Fruit fly (Drosophila melanogaster) whole organism, embryonic: ENCODE measurements around the gene CG42699.
A peak's percentile ranks its signal among the peaks of the same experiment; 100 is the strongest.

ENCODE experiments used
- B-H2 ChIP-seq: fragments of 200-800 bp; sonication (Bioruptor generic); optimal IDR thresholded peaks from 2 replicates; lab custom pipeline; 2018; ENCODE audit warnings: missing biosample characterization, mild to moderate bottlenecking, missing genetic modification characterization
- BEAF-32 ChIP-seq: fragments of 200-800 bp; sonication (Bioruptor generic); optimal IDR thresholded peaks from 3 replicates; lab custom pipeline; 2017; ENCODE audit warnings: missing biosample characterization, missing genetic modification characterization, mild to moderate bottlenecking, moderate library complexity, missing genetic modification reagents
- Bgb ChIP-seq: fragments of 200-800 bp; sonication (Bioruptor generic); IDR thresholded peaks from 2 replicates; pipeline ENCODE4 v1.3.6; 2022; ENCODE audit warnings: missing biosample characterization, missing genetic modification characterization; ENCODE audit not compliant: partially characterized antibody
- Blimp-1 ChIP-seq: fragments of 200-800 bp; sonication (Bioruptor generic); optimal IDR thresholded peaks from 3 replicates; lab custom pipeline; 2018; ENCODE audit warnings: missing biosample characterization, missing genetic modification characterization, mild to moderate bottlenecking, moderate library complexity, missing genetic modification reagents
- CG10543 ChIP-seq: fragments of 200-800 bp; sonication (Bioruptor generic); optimal IDR thresholded peaks from 3 replicates; lab custom pipeline; 2017; ENCODE audit warnings: missing biosample characterization, mild to moderate bottlenecking, missing genetic modification characterization, moderate library complexity
- CG11504 ChIP-seq: fragments of 200-800 bp; sonication (Bioruptor generic); optimal IDR thresholded peaks from 3 replicates; lab custom pipeline; 2019; ENCODE audit warnings: missing biosample characterization, mild to moderate bottlenecking, missing genetic modification characterization, moderate library complexity
- CG11560 ChIP-seq: fragments of 200-800 bp; sonication (Bioruptor generic); IDR thresholded peaks from 3 replicates; pipeline ENCODE4 v1.3.6; 2022; ENCODE audit warnings: missing biosample characterization, missing genetic modification characterization
- CG11696 ChIP-seq: fragments of 200-800 bp; sonication (Bioruptor generic); IDR thresholded peaks from 2 replicates; pipeline ENCODE4 v1.3.6; 2022; ENCODE audit warnings: missing biosample characterization, missing genetic modification characterization
- CG12155 ChIP-seq: fragments of 200-800 bp; sonication (Bioruptor generic); optimal IDR thresholded peaks from 3 replicates; lab custom pipeline; 2016; ENCODE audit warnings: missing biosample characterization, missing genetic modification characterization
- CG12744 ChIP-seq: fragments of 200-800 bp; sonication (Bioruptor generic); optimal IDR thresholded peaks from 2 replicates; lab custom pipeline; 2016; ENCODE audit warnings: missing biosample characterization, missing genetic modification characterization
- CG14965 ChIP-seq: fragments of 200-800 bp; sonication (Bioruptor generic); optimal IDR thresholded peaks from 2 replicates; lab custom pipeline; 2016; ENCODE audit warnings: missing biosample characterization, missing genetic modification characterization, borderline replicate concordance
- CG17802 ChIP-seq: fragments of 200-800 bp; sonication (Bioruptor generic); optimal IDR thresholded peaks from 2 replicates; lab custom pipeline; 2018; ENCODE audit warnings: missing biosample characterization, mild to moderate bottlenecking, missing genetic modification characterization, moderate library complexity
- CG1832 ChIP-seq: fragments of 200-800 bp; sonication (Bioruptor generic); optimal IDR thresholded peaks from 2 replicates; lab custom pipeline; 2017; ENCODE audit warnings: missing biosample characterization, mild to moderate bottlenecking, missing genetic modification characterization, inconsistent platforms
- CG3163 ChIP-seq: fragments of 200-800 bp; sonication (Bioruptor generic); optimal IDR thresholded peaks from 3 replicates; lab custom pipeline; 2016; ENCODE audit warnings: missing biosample characterization, missing genetic modification characterization
- CG32767 ChIP-seq: fragments of 200-800 bp; sonication (Bioruptor generic); IDR thresholded peaks from 2 replicates; pipeline ENCODE4 v1.3.6; 2022; ENCODE audit warnings: missing biosample characterization, missing genetic modification characterization
- CG3281 ChIP-seq: fragments of 200-800 bp; sonication (Bioruptor generic); optimal IDR thresholded peaks from 3 replicates; lab custom pipeline; 2017; ENCODE audit warnings: missing biosample characterization, mild to moderate bottlenecking, missing genetic modification characterization
- CG33557 ChIP-seq: fragments of 200-800 bp; sonication (Bioruptor generic); optimal IDR thresholded peaks from 2 replicates; lab custom pipeline; 2019; ENCODE audit warnings: missing biosample characterization, mild to moderate bottlenecking, missing genetic modification characterization, moderate library complexity
- CG3995 ChIP-seq: fragments of 200-800 bp; sonication (Bioruptor generic); optimal IDR thresholded peaks from 3 replicates; lab custom pipeline; 2016; ENCODE audit warnings: missing biosample characterization, missing genetic modification characterization
- CG7556 ChIP-seq: fragments of 200-800 bp; sonication (Bioruptor generic); optimal IDR thresholded peaks from 2 replicates; lab custom pipeline; 2017; ENCODE audit warnings: missing biosample characterization, mild to moderate bottlenecking, missing genetic modification characterization
- CG8089 ChIP-seq: fragments of 200-800 bp; sonication (Bioruptor generic); optimal IDR thresholded peaks from 3 replicates; lab custom pipeline; 2016; ENCODE audit warnings: missing biosample characterization, missing genetic modification characterization
- CG8281 ChIP-seq: fragments of 200-800 bp; sonication (Bioruptor generic); optimal IDR thresholded peaks from 2 replicates; lab custom pipeline; 2018; ENCODE audit warnings: missing biosample characterization, mild to moderate bottlenecking, missing genetic modification characterization, moderate library complexity
- Camta ChIP-seq: fragments of 200-800 bp; sonication (Bioruptor generic); optimal IDR thresholded peaks from 2 replicates; lab custom pipeline; 2016; ENCODE audit warnings: missing biosample characterization, missing genetic modification characterization
- D ChIP-seq, 2 experiments: fragments of 200-800 bp in 1 of 2; fragments of >200 bp in 1 of 2; sonication (Bioruptor generic) in 1 of 2; optimal IDR thresholded peaks; 2 replicates in 1 of 2; 3 replicates in 1 of 2; lab custom pipeline; 2017; ENCODE audit warnings: mild to moderate bottlenecking in 1 of 2, missing biosample characterization in 1 of 2, missing genetic modification characterization in 1 of 2, missing genetic modification reagents in 1 of 2
- E2f1 ChIP-seq: fragments of 200-800 bp; sonication (Bioruptor generic); IDR thresholded peaks from 2 replicates; pipeline ENCODE4 v1.3.6; 2022; ENCODE audit warnings: missing biosample characterization, missing genetic modification characterization
- MESR4 ChIP-seq: fragments of 200-800 bp; sonication (Bioruptor generic); optimal IDR thresholded peaks from 2 replicates; lab custom pipeline; 2018; ENCODE audit warnings: missing biosample characterization, mild to moderate bottlenecking, missing genetic modification characterization, moderate library complexity
- Mes4 ChIP-seq: fragments of 200-800 bp; sonication (Bioruptor generic); optimal IDR thresholded peaks from 2 replicates; lab custom pipeline; 2016; ENCODE audit warnings: missing biosample characterization, missing genetic modification characterization
- Myb ChIP-seq: fragments of 200-800 bp; sonication (Bioruptor generic); optimal IDR thresholded peaks from 2 replicates; lab custom pipeline; 2016; ENCODE audit warnings: missing biosample characterization, missing genetic modification characterization
- Nf-YA ChIP-seq: fragments of 200-800 bp; sonication (Bioruptor generic); IDR thresholded peaks from 2 replicates; pipeline ENCODE4 v1.3.6; 2022; ENCODE audit warnings: missing biosample characterization, missing genetic modification characterization
- Poxn ChIP-seq: fragments of 200-800 bp; sonication (Bioruptor generic); IDR thresholded peaks from 2 replicates; pipeline ENCODE4 v1.3.6; 2022; ENCODE audit warnings: missing biosample characterization, missing genetic modification characterization
- Trl ChIP-seq, 3 experiments: fragments of >200 bp in 2 of 3; fragments of 200-800 bp in 1 of 3; sonication (Bioruptor generic) in 1 of 3; optimal IDR thresholded peaks; 2 replicates in 1 of 3; 3 replicates in 2 of 3; lab custom pipeline; 2016 to 2017; ENCODE audit warnings: missing biosample characterization in 1 of 3, missing genetic modification characterization in 1 of 3
- ase ChIP-seq: fragments of 200-800 bp; sonication (Bioruptor generic); IDR thresholded peaks from 3 replicates; pipeline ENCODE4 v1.3.6; 2022; ENCODE audit warnings: missing biosample characterization, missing genetic modification characterization
- bbx ChIP-seq: fragments of 200-800 bp; sonication (Bioruptor generic); IDR thresholded peaks from 2 replicates; pipeline ENCODE4 v1.3.6; 2022; ENCODE audit warnings: missing biosample characterization, missing genetic modification characterization; ENCODE audit not compliant: partially characterized antibody
- br ChIP-seq: fragments of >200 bp; optimal IDR thresholded peaks from 2 replicates; lab custom pipeline; 2017
- btn ChIP-seq: fragments of 200-800 bp; sonication (Bioruptor generic); optimal IDR thresholded peaks from 2 replicates; lab custom pipeline; 2016; ENCODE audit warnings: missing biosample characterization, missing genetic modification characterization
- cwo ChIP-seq: fragments of 200-800 bp; sonication (Bioruptor generic); optimal IDR thresholded peaks from 3 replicates; lab custom pipeline; 2017; ENCODE audit warnings: missing biosample characterization, missing genetic modification characterization, mild to moderate bottlenecking, moderate library complexity, missing genetic modification reagents
- disco-r ChIP-seq: fragments of 200-800 bp; sonication (Bioruptor generic); optimal IDR thresholded peaks from 2 replicates; lab custom pipeline; 2016; ENCODE audit warnings: missing biosample characterization, missing genetic modification characterization
- dpn ChIP-seq, 2 experiments: fragments of 200-800 bp; sonication (Bioruptor generic); optimal IDR thresholded peaks; 3 replicates each; lab custom pipeline; 2016; ENCODE audit warnings: missing biosample characterization in 2 of 2, missing genetic modification characterization in 2 of 2
- dysf ChIP-seq: fragments of 200-800 bp; sonication (Bioruptor generic); IDR thresholded peaks from 3 replicates; pipeline ENCODE4 v1.3.6; 2022; ENCODE audit warnings: missing biosample characterization, missing genetic modification characterization
- gce ChIP-seq: fragments of 200-800 bp; sonication (Bioruptor generic); IDR thresholded peaks from 3 replicates; pipeline ENCODE4 v1.3.6; 2022; ENCODE audit warnings: missing biosample characterization, missing genetic modification characterization
- gt ChIP-seq: fragments of 200-800 bp; sonication (Bioruptor generic); IDR thresholded peaks from 2 replicates; pipeline ENCODE4 v1.3.6; 2022; ENCODE audit warnings: missing biosample characterization, missing genetic modification characterization
- knrl ChIP-seq: fragments of 200-800 bp; sonication (Bioruptor generic); IDR thresholded peaks from 3 replicates; pipeline ENCODE4 v1.3.6; 2022; ENCODE audit warnings: missing biosample characterization, missing genetic modification characterization; ENCODE audit not compliant: partially characterized antibody
- lilli ChIP-seq: fragments of 200-800 bp; sonication (Bioruptor generic); optimal IDR thresholded peaks from 3 replicates; lab custom pipeline; 2016; ENCODE audit warnings: missing biosample characterization, missing genetic modification characterization
- lola ChIP-seq, 3 experiments: fragments of >200 bp in 2 of 3; fragments of 200-800 bp in 1 of 3; sonication (Bioruptor generic) in 1 of 3; optimal IDR thresholded peaks; 2 replicates each; lab custom pipeline; 2017 to 2019; ENCODE audit warnings: missing biosample characterization in 3 of 3, missing genetic modification characterization in 3 of 3, mild to moderate bottlenecking in 1 of 3, moderate library complexity in 1 of 3
- odd ChIP-seq: fragments of 200-800 bp; sonication (Bioruptor generic); optimal IDR thresholded peaks from 2 replicates; lab custom pipeline; 2017; ENCODE audit warnings: missing biosample characterization, mild to moderate bottlenecking, missing genetic modification characterization
- sima ChIP-seq: fragments of 200-800 bp; sonication (Bioruptor generic); optimal IDR thresholded peaks from 2 replicates; lab custom pipeline; 2016; ENCODE audit warnings: missing biosample characterization, missing genetic modification characterization
- tap ChIP-seq: fragments of 200-800 bp; optimal IDR thresholded peaks from 3 replicates; lab custom pipeline; 2019; ENCODE audit warnings: missing biosample characterization, mild to moderate bottlenecking, missing genetic modification characterization, moderate library complexity
- unc-4 ChIP-seq: fragments of 200-800 bp; sonication (Bioruptor generic); IDR thresholded peaks from 2 replicates; pipeline ENCODE4 v1.3.6; 2022; ENCODE audit warnings: missing biosample characterization, missing genetic modification characterization; ENCODE audit not compliant: partially characterized antibody
- zen ChIP-seq: fragments of 200-800 bp; sonication (Bioruptor generic); optimal IDR thresholded peaks from 3 replicates; lab custom pipeline; 2018; ENCODE audit warnings: missing biosample characterization, mild to moderate bottlenecking, missing genetic modification characterization, moderate library complexity
- zf30C ChIP-seq: fragments of 200-800 bp; sonication (Bioruptor generic); optimal IDR thresholded peaks from 3 replicates; lab custom pipeline; 2018; ENCODE audit warnings: missing biosample characterization, mild to moderate bottlenecking, missing genetic modification characterization
- zfh1 ChIP-seq: fragments of 200-800 bp; sonication (Bioruptor generic); IDR thresholded peaks from 3 replicates; pipeline ENCODE4 v1.3.6; 2022; ENCODE audit warnings: missing biosample characterization, missing genetic modification characterization

The CG42699 gene

DNA sequence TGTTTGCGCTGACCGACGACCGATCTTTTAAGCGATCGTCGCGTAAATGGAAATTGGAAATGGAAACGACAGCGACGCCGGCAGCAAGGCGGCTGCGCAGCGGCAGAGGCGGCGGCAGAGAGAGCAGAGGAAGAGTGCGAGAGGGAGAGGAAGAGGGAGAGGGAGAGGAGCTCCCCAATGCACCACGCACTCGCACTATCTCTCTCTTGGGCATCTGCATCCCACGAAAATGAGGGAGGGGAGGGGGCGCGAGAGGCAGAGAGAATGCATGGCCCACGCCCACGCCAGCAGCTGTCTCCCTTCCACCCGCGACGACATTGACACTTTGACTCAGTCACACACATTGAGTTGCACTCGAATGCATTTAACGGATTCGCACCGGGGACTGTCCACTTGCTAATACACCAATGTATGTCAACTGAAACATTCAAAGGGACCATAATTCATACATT lies 6.4 kb downstream of the CG42699 start, which contains the start of gene CG3097 (continued):
- TF ChIP-seq Myb (GFP tag; lab: Kevin White, UChicago) (no peak), B-H2 (GFP tag; lab: Kevin White, UChicago) (no peak), CG11696 (GFP tag; lab: Robert Waterston, UW) (no peak), tap (tag; lab: Kevin White, UChicago) (no peak), Camta (GFP tag; lab: Kevin White, UChicago) (no peak), CG32767 (GFP tag; lab: Robert Waterston, UW) (no peak), Nf-YA (no peak), CG3163 (no peak), gt (no peak), lola (GFP tag; optimal IDR thresholded peaks at IDR 0.05; lab: Kevin White, UChicago) (no peak), lilli (GFP tag; lab: Kevin White, UChicago) (no peak), bbx (GFP tag; lab: Robert Waterston, UW) (peak; percentile 61), CG14965 (GFP tag; lab: Kevin White, UChicago) (no peak), Mes4 (GFP tag; lab: Kevin White, UChicago) (no peak), CG3281 (GFP tag; lab: Kevin White, UChicago) (no peak), CG12155 (GFP tag; lab: Kevin White, UChicago) (no peak), unc-4 (GFP tag; lab: Robert Waterston, UW) (no peak), Poxn (GFP tag; lab: Robert Waterston, UW) (no peak), sima (GFP tag; lab: Kevin White, UChicago) (no peak), btn (GFP tag; lab: Kevin White, UChicago) (no peak), ase (GFP tag; lab: Robert Waterston, UW) (no peak), Bgb (0 out of 2 replicates have a peak, but pooled peaks have one; percentile 10), CG3995 (GFP tag; lab: Kevin White, UChicago) (no peak), knrl (GFP tag; lab: Robert Waterston, UW) (no peak; the same call in 2 of the 3 replicates), CG11504 (tag; lab: Kevin White, UChicago) (no peak), CG11560 (tag; lab: Robert Waterston, UW) (no peak), odd (GFP tag; lab: Kevin White, UChicago) (no peak), dysf (GFP tag; lab: Robert Waterston, UW) (no peak), zf30C (GFP tag; lab: Kevin White, UChicago) (no peak), CG8281 (no peak), E2f1 (no peak), cwo (GFP tag; lab: Kevin White, UChicago) (no peak), CG12744 (no peak), Trl (optimal IDR thresholded peaks at IDR 0.05; lab: Kevin White, UChicago) (peak; percentile 11 to 91), Trl (GFP tag; optimal IDR thresholded peaks at IDR 0.05; lab: Kevin White, UChicago) (no peak), MESR4 (GFP tag; lab: Kevin White, UChicago) (no peak), CG1832 (GFP tag; lab: Kevin White, UChicago) (peak; percentile 94), BEAF-32 (no peak), Blimp-1 (peak; percentile 41), disco-r (no peak), gce (peak; percentile 29; the same call in 1 of the 3 replicates), zfh1 (GFP tag; lab: Robert Waterston, UW) (no peak), CG17802 (tag; lab: Kevin White, UChicago) (no peak), CG10543 (GFP tag; lab: Kevin White, UChicago) (no peak), zen (tag; lab: Kevin White, UChicago) (no peak), dpn (GFP tag; optimal IDR thresholded peaks at IDR 0.05; lab: Kevin White, UChicago) (no peak), D (optimal IDR thresholded peaks at IDR 0.05; lab: Kevin White, UChicago) (no peak), D (GFP tag; optimal IDR thresholded peaks at IDR 0.05; lab: Kevin White, UChicago) (no peak), CG7556 (no peak), CG8089 (no peak), br (no peak), CG33557 (GFP tag; lab: Kevin White, UChicago) (no peak)
